Fruit fly (Drosophila melanogaster) whole organism, pupa: ENCODE results near the gene Eig71Ej.

ENCODE experiments used
- CG10348 ChIP-seq: fragments of 200-800 bp; sonication (Bioruptor generic); IDR thresholded peaks from 2 replicates; pipeline ENCODE4 v1.3.6; 2022; ENCODE audit warnings: missing biosample characterization, missing genetic modification characterization
- CG13204 ChIP-seq: fragments of 200-800 bp; sonication (Bioruptor generic); optimal IDR thresholded peaks from 2 replicates; lab custom pipeline; 2018; ENCODE audit warnings: missing biosample characterization, mild to moderate bottlenecking, missing genetic modification characterization, moderate library complexity
- CG8159 ChIP-seq: fragments of 200-800 bp; sonication (Bioruptor generic); optimal IDR thresholded peaks from 3 replicates; lab custom pipeline; 2018; ENCODE audit warnings: missing biosample characterization, mild to moderate bottlenecking, missing genetic modification characterization, moderate library complexity
- CG9948 ChIP-seq: fragments of 200-800 bp; sonication (Bioruptor generic); optimal IDR thresholded peaks from 2 replicates; lab custom pipeline; 2018; ENCODE audit warnings: missing biosample characterization, mild to moderate bottlenecking, missing genetic modification characterization, moderate library complexity
- EcR ChIP-seq: fragments of 200-800 bp; sonication (Bioruptor generic); optimal IDR thresholded peaks from 3 replicates; lab custom pipeline; 2019; ENCODE audit warnings: missing biosample characterization, missing genetic modification characterization, mild to moderate bottlenecking, moderate library complexity, missing genetic modification reagents
- Pif1A ChIP-seq: fragments of 200-800 bp; sonication (Bioruptor generic); optimal IDR thresholded peaks from 3 replicates; lab custom pipeline; 2016; ENCODE audit warnings: missing biosample characterization, missing genetic modification characterization

- TF ChIP-seq EcR (GFP tag; lab: Kevin White, UChicago) = no peak
- no peak for TF ChIP-seq CG10348 (GFP tag; lab: Robert Waterston, UW)
- TF ChIP-seq CG13204 (GFP tag; lab: Kevin White, UChicago) = no peak
- no peak for TF ChIP-seq CG9948
- no peak for TF ChIP-seq Pif1A (GFP tag; lab: Kevin White, UChicago)
- no peak for TF ChIP-seq CG8159
Observed at dm6 chr3L:15710125-15710524, 49.3 kb upstream of the Eig71Ej start.
